Fruit fly (Drosophila melanogaster): ENCODE results near the gene Dnaaf5.

DNA sequence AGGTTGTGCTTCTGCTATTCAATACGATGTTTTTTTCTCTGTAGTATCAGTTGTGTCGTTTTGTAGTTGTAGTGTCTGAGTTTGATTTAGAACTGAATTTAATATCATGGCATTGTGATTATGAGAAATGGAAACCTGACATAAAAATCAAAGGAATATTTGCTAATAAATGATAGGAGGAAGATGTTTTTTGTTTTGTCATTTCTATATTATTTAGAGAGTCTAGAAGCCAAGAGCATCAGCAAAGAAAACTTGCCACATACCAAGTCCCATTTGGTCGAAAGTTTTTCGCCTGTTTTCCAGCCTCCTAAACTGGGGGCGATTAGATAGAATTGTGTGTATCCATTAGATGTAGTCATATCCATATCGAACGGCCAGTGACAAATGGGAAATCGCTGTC is 20.0 kb upstream of the Dnaaf5 start, which contains the start of gene soti:
- no peak for TF ChIP-seq CG15479 (GFP tag; optimal IDR thresholded peaks at IDR 0.05)
- TF ChIP-seq CG17612 (GFP tag; IDR thresholded peaks at IDR 0.05) = no peak
- TF ChIP-seq CG1233 (GFP tag; optimal IDR thresholded peaks at IDR 0.05) = no peak
- no peak for TF ChIP-seq Nf-YB (GFP tag; optimal IDR thresholded peaks at IDR 0.05)
- no peak for TF ChIP-seq z (GFP tag; IDR thresholded peaks at IDR 0.05)
- no peak for TF ChIP-seq al (GFP tag; IDR thresholded peaks at IDR 0.05)
- no peak for TF ChIP-seq Ada2b (GFP tag; IDR thresholded peaks at IDR 0.05)
- TF ChIP-seq CG30431 (GFP tag; optimal IDR thresholded peaks at IDR 0.05) = no peak
- no peak for TF ChIP-seq CG4360 (GFP tag; IDR thresholded peaks at IDR 0.05)
- no peak for TF ChIP-seq TFAM (GFP tag; optimal IDR thresholded peaks at IDR 0.05)
